Fruit fly (Drosophila melanogaster): ENCODE results near the gene eIF2beta.

eIF2beta gene

dm6 chr3L:12526433-12527113, at the start of gene eIF2beta (continued):
- peak; percentile 51 for TF ChIP-seq CG10267 (tag; optimal IDR thresholded peaks at IDR 0.05)
- TF ChIP-seq CG2875 (GFP tag; optimal IDR thresholded peaks at IDR 0.05): peak; percentile 4
- TF ChIP-seq Opbp (GFP tag; IDR thresholded peaks at IDR 0.05; ENCODE audit: partially characterized antibody): no peak
- TF ChIP-seq CG9817 (tag; optimal IDR thresholded peaks at IDR 0.05): no peak
- TF ChIP-seq tll (GFP tag; optimal IDR thresholded peaks at IDR 0.05): no peak
- no peak for TF ChIP-seq CG11093 (GFP tag; IDR thresholded peaks at IDR 0.05)
- no peak for TF ChIP-seq CG1024 (GFP tag; IDR thresholded peaks at IDR 0.05)
- peak; percentile 14 for TF ChIP-seq CG16863 (GFP tag; optimal IDR thresholded peaks at IDR 0.05)
- TF ChIP-seq eve (GFP tag; optimal IDR thresholded peaks at IDR 0.05): no peak
- no peak for TF ChIP-seq knrl (GFP tag; IDR thresholded peaks at IDR 0.05; ENCODE audit: partially characterized antibody)
- no peak for TF ChIP-seq CG3065 (GFP tag; optimal IDR thresholded peaks at IDR 0.05)
- peak; percentile 17 for TF ChIP-seq Atf-2 (GFP tag; optimal IDR thresholded peaks at IDR 0.05)
- TF ChIP-seq CG31388 (GFP tag; optimal IDR thresholded peaks at IDR 0.05): no peak
- peak; percentile 37 for TF ChIP-seq exex (tag; optimal IDR thresholded peaks at IDR 0.05)
- TF ChIP-seq gsb (GFP tag; IDR thresholded peaks at IDR 0.05): no peak
- no peak for TF ChIP-seq gcm2 (GFP tag; optimal IDR thresholded peaks at IDR 0.05)
- TF ChIP-seq onecut (GFP tag; IDR thresholded peaks at IDR 0.05): peak; percentile 53
- no peak for TF ChIP-seq ato (GFP tag; IDR thresholded peaks at IDR 0.05; ENCODE audit: partially characterized antibody)
- peak; percentile 14 for TF ChIP-seq lilli (GFP tag; optimal IDR thresholded peaks at IDR 0.05)
- TF ChIP-seq nmo (GFP tag; optimal IDR thresholded peaks at IDR 0.05): peak; percentile 41
- no peak for TF ChIP-seq Dfd (GFP tag; optimal IDR thresholded peaks at IDR 0.05)
- no peak for TF ChIP-seq CG10959 (GFP tag; IDR thresholded peaks at IDR 0.05)
- TF ChIP-seq tup (GFP tag; optimal IDR thresholded peaks at IDR 0.05): no peak
- TF ChIP-seq CG32772 (GFP tag; IDR thresholded peaks at IDR 0.05): no peak
- no peak for TF ChIP-seq kay (GFP tag; optimal IDR thresholded peaks at IDR 0.05)
- TF ChIP-seq CG34376 (GFP tag; optimal IDR thresholded peaks at IDR 0.05): peak; percentile 29
- no peak for TF ChIP-seq CG16815 (GFP tag; optimal IDR thresholded peaks at IDR 0.05)
- TF ChIP-seq CG2712 (tag; optimal IDR thresholded peaks at IDR 0.05): peak; percentile 48
- TF ChIP-seq Nf-YC (tag; optimal IDR thresholded peaks at IDR 0.05): peak; percentile 41
- no peak for TF ChIP-seq NK7.1 (GFP tag; optimal IDR thresholded peaks at IDR 0.05)
- TF ChIP-seq gem (tag; optimal IDR thresholded peaks at IDR 0.05): no peak
- TF ChIP-seq fd3F (GFP tag; optimal IDR thresholded peaks at IDR 0.05): no peak
- no peak for TF ChIP-seq Rx (GFP tag; IDR thresholded peaks at IDR 0.05)
- no peak for TF ChIP-seq luna (GFP tag; optimal IDR thresholded peaks at IDR 0.05)
- peak; percentile 28 for TF ChIP-seq Chrac-16 (GFP tag; optimal IDR thresholded peaks at IDR 0.05)
- no peak for TF ChIP-seq Doc3 (GFP tag; IDR thresholded peaks at IDR 0.05; ENCODE audit: partially characterized antibody)
- TF ChIP-seq Abd-B (GFP tag; optimal IDR thresholded peaks at IDR 0.05): no peak
- TF ChIP-seq CG7271 (tag; optimal IDR thresholded peaks at IDR 0.05): no peak
- peak; percentile 39 for TF ChIP-seq CG7839 (tag; optimal IDR thresholded peaks at IDR 0.05)
- no peak for TF ChIP-seq CG7556 (GFP tag; optimal IDR thresholded peaks at IDR 0.05)
- peak; percentile 64 for TF ChIP-seq Meics (GFP tag; optimal IDR thresholded peaks at IDR 0.05)
- no peak for TF ChIP-seq CG8281 (tag; optimal IDR thresholded peaks at IDR 0.05)
- TF ChIP-seq sr (GFP tag; IDR thresholded peaks at IDR 0.05): no peak
- TF ChIP-seq CG13624 (GFP tag; optimal IDR thresholded peaks at IDR 0.05): peak; percentile 6
- no peak for TF ChIP-seq Mrtf (GFP tag; IDR thresholded peaks at IDR 0.05)
- TF ChIP-seq CG13287 (GFP tag; IDR thresholded peaks at IDR 0.05; ENCODE audit: partially characterized antibody): peak; percentile 42; the same call in 1 of the 2 replicates
- no peak for TF ChIP-seq CG6791 (GFP tag; IDR thresholded peaks at IDR 0.05; ENCODE audit: partially characterized antibody)
- peak; percentile 26 for TF ChIP-seq CG4854 (GFP tag; optimal IDR thresholded peaks at IDR 0.05)
- no peak for TF ChIP-seq jing (GFP tag; optimal IDR thresholded peaks at IDR 0.05)
